Worm (Caenorhabditis elegans): ENCODE results near the gene clec-10.
A peak's percentile ranks its signal among the peaks of the same experiment; 100 is the strongest.

clec-10 gene

ce11 chrII:410832-411231 is 8.4 kb downstream of the clec-10 start, which contains the start of the genes dnsn-1 and C24H12.4 (continued):
- TF ChIP-seq mep-1 (tag; optimal IDR thresholded peaks at IDR 0.05) (peak; percentile 93), spr-3 (GFP tag; optimal IDR thresholded peaks at IDR 0.05) (peak; percentile 40), lsy-2 (tag; optimal IDR thresholded peaks at IDR 0.05) (peak in 1 of 2 experiments; percentile 96), spr-1 (tag; optimal IDR thresholded peaks at IDR 0.05) (peak; percentile 80), T20F7.1 (GFP tag; optimal IDR thresholded peaks at IDR 0.05) (peak; percentile 86), T26A8.4 (GFP tag; IDR thresholded peaks at IDR 0.05) (peak; percentile 89), hlh-11 (tag; optimal IDR thresholded peaks at IDR 0.05) (peak; percentile 77), aha-1 (tag) (peak; percentile 10), daf-16 (GFP tag; optimal IDR thresholded peaks at IDR 0.05) (peak in 1 of 2 experiments; percentile 48), daf-16 (tag; optimal IDR thresholded peaks at IDR 0.05) (no peak), zfp-2 (tag; optimal IDR thresholded peaks at IDR 0.05) (peak; percentile 37), hmg-1.1 (GFP tag; IDR thresholded peaks at IDR 0.05) (peak; percentile 83), unc-130 (GFP tag; optimal IDR thresholded peaks at IDR 0.05) (peak; percentile 47), dmd-6 (GFP tag; IDR thresholded peaks at IDR 0.05) (peak; percentile 77), nhr-6 (tag; optimal IDR thresholded peaks at IDR 0.05) (peak; percentile 87), D1046.2 (GFP tag; IDR thresholded peaks at IDR 0.05) (no peak), mes-2 (tag; optimal IDR thresholded peaks at IDR 0.05; ENCODE audit: poor library complexity, severe bottlenecking) (peak; percentile 95), madf-9 (GFP tag; conservative IDR thresholded peaks at IDR 0.05) (peak; percentile 47; the same call in 1 of the 2 replicates), nhr-111 (GFP tag; optimal IDR thresholded peaks at IDR 0.05) (no peak), nhr-10 (tag; optimal IDR thresholded peaks at IDR 0.05) (no peak), nhr-28 (tag; optimal IDR thresholded peaks at IDR 0.05) (peak; percentile 76), vab-7 (GFP tag; IDR thresholded peaks at IDR 0.05) (no peak), duxl-1 (tag; optimal IDR thresholded peaks at IDR 0.05; ENCODE audit: poor library complexity) (peak; percentile 91), ceh-82 (tag; optimal IDR thresholded peaks at IDR 0.05) (no peak), fkh-10 (GFP tag; optimal IDR thresholded peaks at IDR 0.05) (peak; percentile 88), ceh-28 (tag; optimal IDR thresholded peaks at IDR 0.05) (no peak), rbr-2 (tag; optimal IDR thresholded peaks at IDR 0.05) (peak; percentile 89), ceh-32 (tag; optimal IDR thresholded peaks at IDR 0.05; ENCODE audit: poor library complexity) (peak; percentile 63), nhr-11 (tag; optimal IDR thresholded peaks at IDR 0.05) (peak; percentile 82), dmd-9 (GFP tag; IDR thresholded peaks at IDR 0.05) (peak; percentile 60; the same call in 1 of the 2 replicates), lin-15B (tag; optimal IDR thresholded peaks at IDR 0.05) (peak; percentile 70), dve-1 (tag; optimal IDR thresholded peaks at IDR 0.05; ENCODE audit: insufficient read depth) (peak; percentile 97), php-3 (GFP tag; IDR thresholded peaks at IDR 0.05) (peak; percentile 66), F10B5.3 (tag; optimal IDR thresholded peaks at IDR 0.05) (peak; percentile 74), ceh-44 (GFP tag; IDR thresholded peaks at IDR 0.05) (peak; percentile 47; the same call in 1 of the 2 replicates), daf-8 (GFP tag; IDR thresholded peaks at IDR 0.05) (no peak), dpl-1 (GFP tag; optimal IDR thresholded peaks at IDR 0.05) (peak; percentile 97), nhr-48 (tag; optimal IDR thresholded peaks at IDR 0.05) (peak; percentile 41)

- peak; percentile 15 for TF ChIP-seq aha-1 (tag)
- 0 out of 2 replicates have a peak, but pooled peaks have one; percentile 25 for TF ChIP-seq D1046.2 (GFP tag; IDR thresholded peaks at IDR 0.05)
Measured at ce11 chrII:416808-417207, 14.3 kb downstream of the clec-10 start.

ce11 chrII:418782-419181 is 16.3 kb downstream of the clec-10 start, which contains the start of gene C24H12.6:
TSS of gene C24H12.6 (minus strand) at chrII:418882.
- TF ChIP-seq daf-8 (GFP tag; IDR thresholded peaks at IDR 0.05) (no peak), spr-1 (tag; optimal IDR thresholded peaks at IDR 0.05) (no peak), php-3 (GFP tag; IDR thresholded peaks at IDR 0.05) (no peak), ceh-32 (tag; optimal IDR thresholded peaks at IDR 0.05; ENCODE audit: poor library complexity) (no peak), nhr-76 (tag; optimal IDR thresholded peaks at IDR 0.05) (no peak), set-16 (GFP tag; IDR thresholded peaks at IDR 0.05) (no peak), mdt-29 (GFP tag; IDR thresholded peaks at IDR 0.05) (no peak), lim-7 (GFP tag; IDR thresholded peaks at IDR 0.05) (no peak), unc-39 (tag; optimal IDR thresholded peaks at IDR 0.05) (no peak), Y48G9A.11 (GFP tag; IDR thresholded peaks at IDR 0.05) (no peak)
